Fruit fly (Drosophila melanogaster) whole organism, adult: Measurements from ENCODE around the gene CG32187.

Source experiments
- CG11617 ChIP-seq: fragments of 200-800 bp; sonication (Bioruptor generic); optimal IDR thresholded peaks from 2 replicates; lab custom pipeline; 2017; ENCODE audit warnings: mild to moderate bottlenecking, missing biosample characterization, missing genetic modification reagents, missing genetic modification characterization
- CG12768 ChIP-seq: fragments of 200-800 bp; sonication (Bioruptor generic); optimal IDR thresholded peaks from 2 replicates; lab custom pipeline; 2017; ENCODE audit warnings: missing biosample characterization, missing genetic modification characterization, mild to moderate bottlenecking, moderate library complexity, missing genetic modification reagents
- CG14711 ChIP-seq: fragments of 200-800 bp; sonication (Bioruptor generic); optimal IDR thresholded peaks from 2 replicates; lab custom pipeline; 2018; ENCODE audit warnings: missing biosample characterization, mild to moderate bottlenecking, missing genetic modification characterization, moderate library complexity
- CG1620 ChIP-seq: fragments of 200-800 bp; sonication (Bioruptor generic); optimal IDR thresholded peaks from 2 replicates; lab custom pipeline; 2016; ENCODE audit warnings: missing biosample characterization, missing genetic modification characterization
- CG33017 ChIP-seq: fragments of 200-800 bp; sonication (Bioruptor generic); optimal IDR thresholded peaks from 2 replicates; lab custom pipeline; 2018; ENCODE audit warnings: missing biosample characterization, mild to moderate bottlenecking, missing genetic modification characterization, moderate library complexity
- CG5204 ChIP-seq: fragments of 200-800 bp; sonication (Bioruptor generic); optimal IDR thresholded peaks from 2 replicates; lab custom pipeline; 2016; ENCODE audit warnings: missing biosample characterization, missing genetic modification characterization
- CG7045 ChIP-seq: fragments of 200-800 bp; sonication (Bioruptor generic); optimal IDR thresholded peaks from 2 replicates; lab custom pipeline; 2017; ENCODE audit warnings: missing biosample characterization, mild to moderate bottlenecking, missing genetic modification characterization
- CG7101 ChIP-seq: fragments of 200-800 bp; sonication (Bioruptor generic); optimal IDR thresholded peaks from 2 replicates; lab custom pipeline; 2018; ENCODE audit warnings: missing biosample characterization, mild to moderate bottlenecking, missing genetic modification characterization, moderate library complexity
- Clk ChIP-seq: fragments of 200-800 bp; sonication (Bioruptor generic); optimal IDR thresholded peaks from 2 replicates; lab custom pipeline; 2017; ENCODE audit warnings: missing biosample characterization, missing genetic modification characterization
- Crg-1 ChIP-seq: fragments of 200-800 bp; sonication (Bioruptor generic); optimal IDR thresholded peaks from 2 replicates; lab custom pipeline; 2016; ENCODE audit warnings: missing biosample characterization, missing genetic modification characterization
- Hr96 ChIP-seq: fragments of 200-800 bp; sonication (Bioruptor generic); optimal IDR thresholded peaks from 2 replicates; lab custom pipeline; 2016; ENCODE audit warnings: missing biosample characterization, missing genetic modification characterization
- Mnt ChIP-seq: fragments of 200-800 bp; sonication (Bioruptor generic); optimal IDR thresholded peaks from 2 replicates; lab custom pipeline; 2016; ENCODE audit warnings: missing biosample characterization, mild to moderate bottlenecking, missing genetic modification characterization
- bab1 ChIP-seq: fragments of 200-800 bp; sonication (Bioruptor generic); optimal IDR thresholded peaks from 3 replicates; lab custom pipeline; 2019; ENCODE audit warnings: missing biosample characterization, mild to moderate bottlenecking, missing genetic modification characterization, moderate library complexity
- cic ChIP-seq: fragments of 200-800 bp; sonication (Bioruptor generic); optimal IDR thresholded peaks from 2 replicates; lab custom pipeline; 2017; ENCODE audit warnings: missing biosample characterization, mild to moderate bottlenecking, missing genetic modification characterization, moderate library complexity
- cnc ChIP-seq, 2 experiments: fragments of >200 bp; optimal IDR thresholded peaks; 2 replicates each; lab custom pipeline; 2017
- kay ChIP-seq: fragments of 200-800 bp; sonication (Bioruptor generic); peaks from one replicate; lab custom pipeline; 2016; ENCODE audit warnings: missing biosample characterization, missing genetic modification characterization, borderline replicate concordance
- ovo ChIP-seq: fragments of 200-800 bp; sonication (Bioruptor generic); optimal IDR thresholded peaks from 2 replicates; lab custom pipeline; 2016; ENCODE audit warnings: missing biosample characterization, missing genetic modification characterization
- pad ChIP-seq: fragments of 200-800 bp; sonication (Bioruptor generic); optimal IDR thresholded peaks from 3 replicates; lab custom pipeline; 2017; ENCODE audit warnings: missing biosample characterization, missing genetic modification characterization, mild to moderate bottlenecking, moderate library complexity, missing genetic modification reagents
- tj ChIP-seq: fragments of 200-800 bp; sonication (Bioruptor generic); optimal IDR thresholded peaks from 3 replicates; lab custom pipeline; 2017; ENCODE audit warnings: missing biosample characterization, mild to moderate bottlenecking, missing genetic modification characterization, moderate library complexity
- toe ChIP-seq: fragments of 200-800 bp; sonication (Bioruptor generic); optimal IDR thresholded peaks from 2 replicates; lab custom pipeline; 2016; ENCODE audit warnings: missing biosample characterization, missing genetic modification characterization

CG32187 gene

dm6 chr3L:17835074-17835473, 28.9 kb upstream of the CG32187 start, which contains the start of gene CG32189:
CG32189 (minus strand) TSS chr3L:17835174.
- TF ChIP-seq CG7045 (GFP tag; lab: Kevin White, UChicago), result no peak
- no peak for TF ChIP-seq CG14711 (tag; lab: Kevin White, UChicago)

dm6 chr3L:17833525-17833924, 27.4 kb upstream of the CG32187 start, which contains the start of gene CG32188:
CG32188 (minus strand) TSS chr3L:17833625.
- no peak for TF ChIP-seq Clk (GFP tag; lab: Kevin White, UChicago)
- no peak for TF ChIP-seq CG5204 (GFP tag; lab: Kevin White, UChicago)
- no peak for TF ChIP-seq CG33017 (tag; lab: Kevin White, UChicago)
- TF ChIP-seq CG7045 (GFP tag; lab: Kevin White, UChicago), result no peak
- no peak for TF ChIP-seq tj (GFP tag; lab: Kevin White, UChicago)

- no peak for TF ChIP-seq cnc (optimal IDR thresholded peaks at IDR 0.05; lab: Kevin White, UChicago)
- TF ChIP-seq Clk (GFP tag; lab: Kevin White, UChicago), result no peak
- no peak for TF ChIP-seq toe (GFP tag; lab: Kevin White, UChicago)
- TF ChIP-seq CG11617 (GFP tag; lab: Kevin White, UChicago), result no peak
- TF ChIP-seq ovo (GFP tag; lab: Kevin White, UChicago), result no peak
- no peak for TF ChIP-seq CG5204 (GFP tag; lab: Kevin White, UChicago)
- TF ChIP-seq CG14711 (tag; lab: Kevin White, UChicago), result no peak
- no peak for TF ChIP-seq CG7045 (GFP tag; lab: Kevin White, UChicago)
- no peak for TF ChIP-seq CG7101 (tag; lab: Kevin White, UChicago)
- TF ChIP-seq kay (GFP tag; lab: Kevin White, UChicago), result no peak
- TF ChIP-seq Hr96 (GFP tag; lab: Kevin White, UChicago), result no peak
- TF ChIP-seq tj (GFP tag; lab: Kevin White, UChicago), result no peak
- no peak for TF ChIP-seq pad (GFP tag; lab: Kevin White, UChicago)
- TF ChIP-seq bab1 (GFP tag; lab: Kevin White, UChicago), result no peak
- no peak for TF ChIP-seq Crg-1
- no peak for TF ChIP-seq CG33017 (tag; lab: Kevin White, UChicago)
Observed at dm6 chr3L:17822784-17823383, 16.7 kb upstream of the CG32187 start, which contains the start of the genes Ir75c and Grd. Ir75c (minus strand) TSS chr3L:17822834. Grd (plus strand) TSS chr3L:17823333.

- TF ChIP-seq pad (GFP tag; lab: Kevin White, UChicago), result no peak
- TF ChIP-seq CG5204 (GFP tag; lab: Kevin White, UChicago), result no peak
- TF ChIP-seq Mnt (GFP tag; lab: Kevin White, UChicago), result no peak
- TF ChIP-seq bab1 (GFP tag; lab: Kevin White, UChicago), result no peak
- no peak for TF ChIP-seq CG14711 (tag; lab: Kevin White, UChicago)
- TF ChIP-seq CG12768 (GFP tag; lab: Kevin White, UChicago), result no peak
- TF ChIP-seq cic, result no peak
- no peak for TF ChIP-seq Crg-1
- TF ChIP-seq toe (GFP tag; lab: Kevin White, UChicago), result no peak
- no peak for TF ChIP-seq Hr96 (GFP tag; lab: Kevin White, UChicago)
- no peak for TF ChIP-seq CG33017 (tag; lab: Kevin White, UChicago)
- TF ChIP-seq CG7045 (GFP tag; lab: Kevin White, UChicago), result no peak
- no peak for TF ChIP-seq ovo (GFP tag; lab: Kevin White, UChicago)
Observed at dm6 chr3L:17820093-17820492, 13.9 kb upstream of the CG32187 start, which contains the start of gene Ir75b. Ir75b (minus strand) TSS chr3L:17820193.

- TF ChIP-seq CG5204 (GFP tag; lab: Kevin White, UChicago) (no peak), ovo (GFP tag; lab: Kevin White, UChicago) (no peak), Hr96 (GFP tag; lab: Kevin White, UChicago) (no peak)
Observed at dm6 chr3L:17817821-17818220, 11.7 kb upstream of the CG32187 start, which contains the start of gene Ir75a. Ir75a (minus strand) TSS chr3L:17817921.

dm6 chr3L:17814036-17814435, 7.9 kb upstream of the CG32187 start, which contains the start of gene Cln3:
Cln3 (minus strand) TSS chr3L:17814119.
- peak; percentile 8 for TF ChIP-seq Mnt (GFP tag; lab: Kevin White, UChicago)
- TF ChIP-seq CG14711 (tag; lab: Kevin White, UChicago), result no peak
- TF ChIP-seq tj (GFP tag; lab: Kevin White, UChicago), result peak; percentile 21
- no peak for TF ChIP-seq Clk (GFP tag; lab: Kevin White, UChicago)
- TF ChIP-seq cic, result peak; percentile 82
- peak; percentile 48 for TF ChIP-seq CG5204 (GFP tag; lab: Kevin White, UChicago)
- peak; percentile 37 for TF ChIP-seq toe (GFP tag; lab: Kevin White, UChicago)
- TF ChIP-seq CG11617 (GFP tag; lab: Kevin White, UChicago), result peak; percentile 6
- TF ChIP-seq kay (GFP tag; lab: Kevin White, UChicago), result peak; percentile 6
- TF ChIP-seq cnc (optimal IDR thresholded peaks at IDR 0.05; lab: Kevin White, UChicago), result no peak
- TF ChIP-seq CG7045 (GFP tag; lab: Kevin White, UChicago), result peak; percentile 72
- no peak for TF ChIP-seq ovo (GFP tag; lab: Kevin White, UChicago)
- TF ChIP-seq Hr96 (GFP tag; lab: Kevin White, UChicago), result peak; percentile 32
- TF ChIP-seq CG7101 (tag; lab: Kevin White, UChicago), result peak; percentile 32
- peak; percentile 79 for TF ChIP-seq CG33017 (tag; lab: Kevin White, UChicago)
- TF ChIP-seq CG12768 (GFP tag; lab: Kevin White, UChicago), result peak; percentile 74
- TF ChIP-seq CG1620, result no peak
- TF ChIP-seq bab1 (GFP tag; lab: Kevin White, UChicago), result no peak
- no peak for TF ChIP-seq Crg-1
- peak; percentile 41 for TF ChIP-seq pad (GFP tag; lab: Kevin White, UChicago)
